Worm (Caenorhabditis elegans): ENCODE measurements around the gene F28A12.3.

ce11 chrV:8665765-8666164 is 24.6 kb upstream of the F28A12.3 start, which contains the start of gene ZC190.4:
- TF ChIP-seq flt-1 (GFP tag; IDR thresholded peaks at IDR 0.05): no peak
- TF ChIP-seq cog-1 (tag; optimal IDR thresholded peaks at IDR 0.05): no peak
- TF ChIP-seq med-1 (GFP tag; optimal IDR thresholded peaks at IDR 0.05; ENCODE audit: insufficient read depth): no peak
- TF ChIP-seq tab-1 (GFP tag; IDR thresholded peaks at IDR 0.05): no peak
